Fruit fly (Drosophila melanogaster) whole organism, prepupa: ENCODE data around the gene CG14721.
A peak's percentile ranks its signal among the peaks of the same experiment; 100 is the strongest.

ENCODE experiments used
- Blimp-1 ChIP-seq: fragments of 200-800 bp; sonication (Bioruptor generic); optimal IDR thresholded peaks from 3 replicates; lab custom pipeline; 2017; ENCODE audit warnings: missing biosample characterization, missing genetic modification characterization, mild to moderate bottlenecking, moderate library complexity, missing genetic modification reagents
- CG10631 ChIP-seq: fragments of 200-800 bp; sonication (Bioruptor generic); optimal IDR thresholded peaks from 2 replicates; lab custom pipeline; 2016; ENCODE audit warnings: missing biosample characterization, missing genetic modification characterization
- CG11294 ChIP-seq: fragments of 200-800 bp; sonication (Bioruptor generic); IDR thresholded peaks from 2 replicates; pipeline ENCODE4 v1.3.6; 2022; ENCODE audit warnings: missing biosample characterization, missing genetic modification characterization
- CG11762 ChIP-seq: fragments of 200-800 bp; sonication (Bioruptor generic); optimal IDR thresholded peaks from 3 replicates; lab custom pipeline; 2016; ENCODE audit warnings: missing biosample characterization, missing genetic modification characterization; ENCODE audit not compliant: insufficient read depth
- CG15336 ChIP-seq: fragments of 200-800 bp; sonication (Bioruptor generic); IDR thresholded peaks from 2 replicates; pipeline ENCODE4 v1.3.6; 2022; ENCODE audit warnings: missing biosample characterization, missing genetic modification characterization
- CG1621 ChIP-seq: fragments of 200-800 bp; sonication (Bioruptor generic); optimal IDR thresholded peaks from 3 replicates; lab custom pipeline; 2018; ENCODE audit warnings: missing biosample characterization, mild to moderate bottlenecking, missing genetic modification characterization
- CG3032 ChIP-seq: fragments of 200-800 bp; optimal IDR thresholded peaks from 2 replicates; lab custom pipeline; 2019; ENCODE audit warnings: missing biosample characterization, mild to moderate bottlenecking, missing genetic modification characterization, moderate library complexity
- CG31627 ChIP-seq: fragments of 200-800 bp; sonication (Bioruptor generic); optimal IDR thresholded peaks from 3 replicates; lab custom pipeline; 2016; ENCODE audit warnings: missing biosample characterization, missing genetic modification characterization
- CG34406 ChIP-seq: fragments of 200-800 bp; sonication (Bioruptor generic); optimal IDR thresholded peaks from 3 replicates; lab custom pipeline; 2016; ENCODE audit warnings: missing biosample characterization, missing genetic modification characterization
- CG3919 ChIP-seq: fragments of 200-800 bp; sonication (Bioruptor generic); optimal IDR thresholded peaks from 3 replicates; lab custom pipeline; 2016; ENCODE audit warnings: missing biosample characterization, missing genetic modification characterization
- CG6163 ChIP-seq: fragments of 200-800 bp; sonication (Bioruptor generic); IDR thresholded peaks from 3 replicates; pipeline ENCODE4 v1.3.6; 2022; ENCODE audit warnings: missing biosample characterization, missing genetic modification characterization
- CG6276 ChIP-seq: fragments of 200-800 bp; sonication (Bioruptor generic); optimal IDR thresholded peaks from 2 replicates; lab custom pipeline; 2017; ENCODE audit warnings: missing biosample characterization, mild to moderate bottlenecking, missing genetic modification characterization
- CG6792 ChIP-seq: fragments of 200-800 bp; sonication (Bioruptor generic); optimal IDR thresholded peaks from 3 replicates; lab custom pipeline; 2016; ENCODE audit warnings: missing biosample characterization, missing genetic modification characterization
- CG6808 ChIP-seq: fragments of 200-800 bp; sonication (Bioruptor generic); optimal IDR thresholded peaks from 3 replicates; lab custom pipeline; 2017; ENCODE audit warnings: missing biosample characterization, missing genetic modification characterization, mild to moderate bottlenecking, moderate library complexity, missing genetic modification reagents
- CG7368 ChIP-seq: fragments of 200-800 bp; sonication (Bioruptor generic); optimal IDR thresholded peaks from 3 replicates; lab custom pipeline; 2016; ENCODE audit warnings: missing biosample characterization, missing genetic modification characterization
- CG8119 ChIP-seq: fragments of 200-800 bp; sonication (Bioruptor generic); IDR thresholded peaks from 3 replicates; pipeline ENCODE4 v1.3.6; 2022; ENCODE audit warnings: missing biosample characterization, missing genetic modification characterization
- CG8319 ChIP-seq: fragments of 200-800 bp; sonication (Bioruptor generic); optimal IDR thresholded peaks from 3 replicates; lab custom pipeline; 2016; ENCODE audit warnings: missing biosample characterization, missing genetic modification characterization
- Eip75B ChIP-seq: fragments of 200-800 bp; sonication (Bioruptor generic); optimal IDR thresholded peaks from 3 replicates; lab custom pipeline; 2016; ENCODE audit warnings: missing biosample characterization, missing genetic modification characterization
- Ets21C ChIP-seq: fragments of 200-800 bp; sonication (Bioruptor generic); optimal IDR thresholded peaks from 3 replicates; lab custom pipeline; 2016; ENCODE audit warnings: missing biosample characterization, missing genetic modification characterization
- Gug ChIP-seq: fragments of 200-800 bp; sonication (Bioruptor generic); IDR thresholded peaks from 2 replicates; pipeline ENCODE4 v1.3.6; 2022; ENCODE audit warnings: missing biosample characterization, missing genetic modification characterization
- Hr38 ChIP-seq: sonication (Bioruptor generic); optimal IDR thresholded peaks from 2 replicates; lab custom pipeline; 2016; ENCODE audit warnings: missing biosample characterization, missing genetic modification characterization
- Hr39 ChIP-seq: fragments of 200-800 bp; sonication (Bioruptor generic); optimal IDR thresholded peaks from 2 replicates; lab custom pipeline; 2016; ENCODE audit warnings: missing biosample characterization, missing genetic modification characterization
- Hr4 ChIP-seq: fragments of 200-800 bp; sonication (Bioruptor generic); optimal IDR thresholded peaks from 3 replicates; lab custom pipeline; 2016; ENCODE audit warnings: missing biosample characterization, missing genetic modification characterization
- Lpt ChIP-seq: fragments of 200-800 bp; sonication (Bioruptor generic); optimal IDR thresholded peaks from 3 replicates; lab custom pipeline; 2016; ENCODE audit warnings: missing biosample characterization, missing genetic modification characterization
- Met ChIP-seq: fragments of 200-800 bp; sonication (Bioruptor generic); optimal IDR thresholded peaks from 3 replicates; lab custom pipeline; 2016; ENCODE audit warnings: missing biosample characterization, missing genetic modification characterization
- Sox102F ChIP-seq: fragments of 200-800 bp; sonication (Bioruptor generic); optimal IDR thresholded peaks from 2 replicates; lab custom pipeline; 2016; ENCODE audit warnings: missing biosample characterization, mild to moderate bottlenecking, missing genetic modification characterization
- Sox14 ChIP-seq: fragments of 200-800 bp; sonication (Bioruptor generic); optimal IDR thresholded peaks from 3 replicates; lab custom pipeline; 2016; ENCODE audit warnings: missing biosample characterization, missing genetic modification characterization
- Sox15 ChIP-seq: fragments of 200-800 bp; sonication (Bioruptor generic); optimal IDR thresholded peaks from 3 replicates; lab custom pipeline; 2016; ENCODE audit warnings: missing biosample characterization, missing genetic modification characterization
- acj6 ChIP-seq: fragments of 200-800 bp; sonication (Bioruptor generic); optimal IDR thresholded peaks from 3 replicates; lab custom pipeline; 2016; ENCODE audit warnings: missing biosample characterization, missing genetic modification characterization
- cyc ChIP-seq: fragments of 200-800 bp; sonication (Bioruptor generic); optimal IDR thresholded peaks from 3 replicates; lab custom pipeline; 2016; ENCODE audit warnings: missing biosample characterization, missing genetic modification characterization
- dac ChIP-seq: fragments of 200-800 bp; sonication (Bioruptor generic); optimal IDR thresholded peaks from 2 replicates; lab custom pipeline; 2017; ENCODE audit warnings: missing biosample characterization, mild to moderate bottlenecking, missing genetic modification characterization
- dsx ChIP-seq: fragments of 200-800 bp; optimal IDR thresholded peaks from 3 replicates; lab custom pipeline; 2019; ENCODE audit warnings: missing biosample characterization, mild to moderate bottlenecking, missing genetic modification characterization, moderate library complexity; ENCODE audit not compliant: poor library complexity, severe bottlenecking
- eg ChIP-seq: fragments of 200-800 bp; sonication (Bioruptor generic); IDR thresholded peaks from 3 replicates; pipeline ENCODE4 v1.3.6; 2022; ENCODE audit warnings: missing biosample characterization, missing genetic modification characterization
- fd59A ChIP-seq: fragments of 200-800 bp; sonication (Bioruptor generic); optimal IDR thresholded peaks from 2 replicates; lab custom pipeline; 2017; ENCODE audit warnings: missing biosample characterization, mild to moderate bottlenecking, missing genetic modification characterization, missing genetic modification reagents
- fd85E ChIP-seq: fragments of 200-800 bp; sonication (Bioruptor generic); optimal IDR thresholded peaks from 3 replicates; lab custom pipeline; 2016; ENCODE audit warnings: missing biosample characterization, missing genetic modification characterization
- net ChIP-seq: fragments of 200-800 bp; sonication (Bioruptor generic); optimal IDR thresholded peaks from 3 replicates; lab custom pipeline; 2016; ENCODE audit warnings: missing biosample characterization, missing genetic modification characterization
- pdm3 ChIP-seq: fragments of 200-800 bp; sonication (Bioruptor generic); optimal IDR thresholded peaks from 3 replicates; lab custom pipeline; 2016; ENCODE audit warnings: missing biosample characterization, missing genetic modification characterization
- salr ChIP-seq, 2 experiments: fragments of 200-800 bp; sonication (Bioruptor generic); optimal IDR thresholded peaks; 3 replicates each; lab custom pipeline; 2016 to 2018; ENCODE audit warnings: missing biosample characterization in 2 of 2, missing genetic modification characterization in 2 of 2, mild to moderate bottlenecking in 1 of 2
- spab ChIP-seq: fragments of 200-800 bp; sonication (Bioruptor generic); optimal IDR thresholded peaks from 2 replicates; lab custom pipeline; 2017; ENCODE audit warnings: missing biosample characterization, mild to moderate bottlenecking, missing genetic modification characterization, missing genetic modification reagents
- ss ChIP-seq, 2 experiments: fragments of 200-800 bp; sonication (Bioruptor generic); optimal IDR thresholded peaks; 2 replicates in 1 of 2; 3 replicates in 1 of 2; lab custom pipeline; 2017 to 2018; ENCODE audit warnings: mild to moderate bottlenecking in 2 of 2, missing biosample characterization in 2 of 2, missing genetic modification characterization in 2 of 2, moderate library complexity in 1 of 2
- svp ChIP-seq: fragments of 200-800 bp; sonication (Bioruptor generic); peaks from one replicate; lab custom pipeline; 2016; ENCODE audit warnings: missing biosample characterization, missing genetic modification characterization
- topi ChIP-seq: fragments of 200-800 bp; sonication (Bioruptor generic); optimal IDR thresholded peaks from 3 replicates; lab custom pipeline; 2016; ENCODE audit warnings: missing biosample characterization, missing genetic modification characterization

CG14721 gene

dm6 chr3R:11760669-11761387 lies 25.6 kb downstream of the CG14721 start (continued):
- TF ChIP-seq ss (GFP tag; optimal IDR thresholded peaks at IDR 0.05; lab: Kevin White, UChicago): peak; percentile 100
- TF ChIP-seq Met (GFP tag; lab: Kevin White, UChicago): peak; percentile 100
- peak; percentile 100 for TF ChIP-seq net
- TF ChIP-seq CG6792: peak; percentile 100
- peak; percentile 100 for TF ChIP-seq salr (GFP tag; optimal IDR thresholded peaks at IDR 0.05; lab: Kevin White, UChicago)
- peak; percentile 100 for TF ChIP-seq CG3919 (GFP tag; lab: Kevin White, UChicago)
- TF ChIP-seq CG6808 (GFP tag; lab: Kevin White, UChicago): peak; percentile 99
- no peak for TF ChIP-seq CG11294
- TF ChIP-seq Lpt (GFP tag; lab: Kevin White, UChicago): peak; percentile 100
- no peak for TF ChIP-seq CG15336 (GFP tag; lab: Robert Waterston, UW)
- no peak for TF ChIP-seq eg (GFP tag; lab: Robert Waterston, UW)
- TF ChIP-seq Gug: no peak
- peak; percentile 100 for TF ChIP-seq acj6 (GFP tag; lab: Kevin White, UChicago)
- TF ChIP-seq CG10631 (GFP tag; lab: Kevin White, UChicago): peak; percentile 100
- peak; percentile 100 for TF ChIP-seq spab
- peak; percentile 100 for TF ChIP-seq svp (GFP tag; lab: Kevin White, UChicago)
- TF ChIP-seq CG6276 (GFP tag; lab: Kevin White, UChicago): peak; percentile 100
- peak; percentile 100 for TF ChIP-seq pdm3 (GFP tag; lab: Kevin White, UChicago)
- TF ChIP-seq dac (GFP tag; lab: Kevin White, UChicago): peak; percentile 100
- TF ChIP-seq topi (GFP tag; lab: Kevin White, UChicago): peak; percentile 100
- TF ChIP-seq Blimp-1 (GFP tag; lab: Kevin White, UChicago): peak; percentile 99
- peak; percentile 100 for TF ChIP-seq CG3032 (tag; lab: Kevin White, UChicago)
- TF ChIP-seq Hr39 (GFP tag; lab: Kevin White, UChicago): peak; percentile 100
- peak; percentile 100 for TF ChIP-seq CG8319 (GFP tag; lab: Kevin White, UChicago)
- peak; percentile 100 for TF ChIP-seq Eip75B
- TF ChIP-seq CG31627: peak; percentile 100
- TF ChIP-seq Sox102F (GFP tag; lab: Kevin White, UChicago): peak; percentile 100
- TF ChIP-seq CG8119 (GFP tag; lab: Robert Waterston, UW): no peak
- peak; percentile 100 for TF ChIP-seq CG7368
- TF ChIP-seq CG1621: peak; percentile 100
- TF ChIP-seq Hr4 (GFP tag; lab: Kevin White, UChicago): peak; percentile 100
- peak; percentile 99 for TF ChIP-seq Hr38
- peak; percentile 100 for TF ChIP-seq Sox14
- peak; percentile 100 for TF ChIP-seq cyc (GFP tag; lab: Kevin White, UChicago)
- TF ChIP-seq fd85E (GFP tag; lab: Kevin White, UChicago): peak; percentile 99
- peak; percentile 100 for TF ChIP-seq Sox15 (GFP tag; lab: Kevin White, UChicago)
- TF ChIP-seq CG6163 (GFP tag; lab: Robert Waterston, UW): no peak
- peak; percentile 100 for TF ChIP-seq Ets21C (GFP tag; lab: Kevin White, UChicago)
- TF ChIP-seq CG34406 (GFP tag; lab: Kevin White, UChicago): peak; percentile 100
- peak; percentile 100 for TF ChIP-seq CG11762
- TF ChIP-seq dsx (GFP tag; lab: Kevin White, UChicago): peak; percentile 100
- peak; percentile 100 for TF ChIP-seq fd59A (GFP tag; lab: Kevin White, UChicago)
